Fruit fly (Drosophila melanogaster) whole organism, embryonic: Measurements from ENCODE around the gene Prtl99C.

Experiments
- Abd-B ChIP-seq: fragments of 200-800 bp; sonication (Bioruptor generic); optimal IDR thresholded peaks from 2 replicates; lab custom pipeline; 2018; ENCODE audit warnings: missing biosample characterization, mild to moderate bottlenecking, missing genetic modification characterization, moderate library complexity
- Asciz ChIP-seq: fragments of 200-800 bp; sonication (Bioruptor generic); optimal IDR thresholded peaks from 2 replicates; lab custom pipeline; 2017; ENCODE audit warnings: missing biosample characterization, mild to moderate bottlenecking, missing genetic modification characterization, missing genetic modification reagents
- Atf3 ChIP-seq: fragments of 200-800 bp; sonication (Bioruptor generic); optimal IDR thresholded peaks from 3 replicates; lab custom pipeline; 2016; ENCODE audit warnings: missing biosample characterization, missing genetic modification characterization
- CG11695 ChIP-seq: fragments of 200-800 bp; sonication (Bioruptor generic); IDR thresholded peaks from 3 replicates; pipeline ENCODE4 v1.3.6; 2022; ENCODE audit warnings: missing biosample characterization, missing genetic modification characterization
- CG12744 ChIP-seq: fragments of 200-800 bp; sonication (Bioruptor generic); optimal IDR thresholded peaks from 2 replicates; lab custom pipeline; 2016; ENCODE audit warnings: missing biosample characterization, missing genetic modification characterization
- CG4617 ChIP-seq: fragments of 200-800 bp; sonication (Bioruptor generic); optimal IDR thresholded peaks from 3 replicates; lab custom pipeline; 2016; ENCODE audit warnings: missing biosample characterization, missing genetic modification characterization, borderline replicate concordance
- CG6791 ChIP-seq: fragments of 200-800 bp; sonication (Bioruptor generic); IDR thresholded peaks from 3 replicates; pipeline ENCODE4 v1.3.6; 2022; ENCODE audit warnings: missing biosample characterization, missing genetic modification characterization; ENCODE audit not compliant: partially characterized antibody
- CG9817 ChIP-seq: fragments of 200-800 bp; sonication (Bioruptor generic); optimal IDR thresholded peaks from 2 replicates; lab custom pipeline; 2018; ENCODE audit warnings: missing biosample characterization, mild to moderate bottlenecking, missing genetic modification characterization, moderate library complexity
- Dad ChIP-seq: fragments of 200-800 bp; sonication (Bioruptor generic); optimal IDR thresholded peaks from 3 replicates; lab custom pipeline; 2016; ENCODE audit warnings: missing biosample characterization, missing genetic modification characterization

DNA sequence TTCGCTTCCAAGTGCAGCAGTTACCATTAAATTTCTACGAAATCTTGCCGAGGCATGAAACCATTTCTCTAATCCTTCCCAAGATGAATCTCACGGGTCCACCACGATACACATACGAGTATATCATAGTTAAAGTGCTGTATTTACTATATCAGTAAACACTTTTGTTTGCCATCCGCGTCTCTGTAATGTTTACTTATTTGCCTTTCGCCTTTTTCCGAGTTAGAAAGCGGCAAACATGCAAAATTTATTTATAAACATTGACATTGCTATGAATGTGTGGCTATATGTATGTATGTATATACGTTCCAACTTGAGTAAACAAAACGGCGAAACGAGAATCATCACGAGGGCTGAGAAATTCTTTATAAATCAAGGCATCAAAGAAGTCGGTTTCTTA, 4.8 kb upstream of the Prtl99C start:
- TF ChIP-seq Abd-B (GFP tag; lab: Kevin White, UChicago) (no peak), Dad (GFP tag; lab: Kevin White, UChicago) (no peak), CG9817 (tag; lab: Kevin White, UChicago) (no peak), Atf3 (GFP tag; lab: Kevin White, UChicago) (no peak), CG12744 (no peak), Asciz (GFP tag; lab: Kevin White, UChicago) (peak; percentile 79), CG6791 (GFP tag; lab: Robert Waterston, UW) (no peak), CG11695 (no peak), CG4617 (GFP tag; lab: Kevin White, UChicago) (no peak)
